Fruit fly (Drosophila melanogaster) whole organism, embryonic: Measurements from ENCODE around the gene Set2.

Experiments
- CG14014 ChIP-seq: fragments of 200-800 bp; sonication (Bioruptor generic); IDR thresholded peaks from 2 replicates; pipeline ENCODE4 v1.3.6; 2022; ENCODE audit warnings: missing biosample characterization, missing genetic modification characterization
- CG6683 ChIP-seq: fragments of 200-800 bp; sonication (Bioruptor generic); optimal IDR thresholded peaks from 2 replicates; lab custom pipeline; 2017; ENCODE audit warnings: missing biosample characterization, mild to moderate bottlenecking, missing genetic modification characterization, missing genetic modification reagents
- tio ChIP-seq: fragments of 200-800 bp; sonication (Bioruptor generic); optimal IDR thresholded peaks from 2 replicates; lab custom pipeline; 2017; ENCODE audit warnings: missing biosample characterization, missing genetic modification characterization, inconsistent platforms

DNA sequence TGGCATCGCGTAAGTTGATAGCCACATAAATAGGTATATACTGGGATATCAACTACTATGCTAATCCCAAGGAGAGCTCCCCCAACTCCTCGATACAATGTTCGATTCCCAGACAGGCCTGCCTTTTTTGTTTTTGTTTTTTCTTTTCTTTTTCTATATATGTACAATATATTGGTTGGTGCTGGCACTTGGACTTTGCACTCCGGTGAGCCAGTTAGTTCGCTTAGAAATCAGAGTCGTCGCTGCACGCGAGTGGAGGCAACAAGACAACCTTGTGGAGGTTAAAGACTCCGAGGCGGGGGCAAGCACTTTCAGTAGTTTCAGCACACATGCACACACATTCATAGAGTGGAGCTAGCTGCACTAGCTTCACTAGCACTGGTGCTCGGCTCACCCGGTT, 6.7 kb upstream of the Set2 start:
- no peak for TF ChIP-seq tio
- TF ChIP-seq CG6683 (GFP tag; lab: Kevin White, UChicago), result no peak
- no peak for TF ChIP-seq CG14014 (GFP tag; lab: Robert Waterston, UW)
